Worm (Caenorhabditis elegans) whole organism, L4 larva: ENCODE results near the gene gmeb-3.

Experiments used
- Y75B8A.6 ChIP-seq: fragments of 200-800 bp; sonication (Bioruptor generic); IDR thresholded peaks from 2 replicates; pipeline ENCODE4 v1.3.6; 2022; ENCODE audit warnings: missing genetic modification reagents, missing genetic modification characterization, missing compliant biosample characterization
- aly-2 ChIP-seq: sonication (generic microtip); optimal IDR thresholded peaks from 2 replicates; lab custom pipeline; 2018; ENCODE audit warnings: missing biosample characterization, missing genetic modification characterization
- daf-19 ChIP-seq: fragments of 200-800 bp; sonication (Bioruptor generic); conservative IDR thresholded peaks from 2 replicates; pipeline ENCODE4 v1.3.6; 2022; ENCODE audit warnings: missing genetic modification characterization, missing compliant biosample characterization
- fos-1 ChIP-seq: fragments of 150-350 bp; optimal IDR thresholded peaks from 2 replicates; lab custom pipeline; 2014; ENCODE audit warnings: missing biosample characterization, missing genetic modification characterization
- lin-13 ChIP-seq: fragments of 150-350 bp; optimal IDR thresholded peaks from 2 replicates; lab custom pipeline; 2014; ENCODE audit warnings: missing biosample characterization, missing genetic modification reagents, missing genetic modification characterization
- mdl-1 ChIP-seq, 2 experiments: fragments of 150-350 bp in 1 of 2; sonication (generic microtip) in 1 of 2; optimal IDR thresholded peaks; 2 replicates each; lab custom pipeline; 2014 to 2017; ENCODE audit warnings: missing biosample characterization in 2 of 2, missing genetic modification characterization in 2 of 2
- nhr-237 ChIP-seq: sonication (generic microtip); optimal IDR thresholded peaks from 2 replicates; lab custom pipeline; 2017; ENCODE audit warnings: missing biosample characterization, missing genetic modification characterization
- nhr-41 ChIP-seq: fragments of 200-800 bp; sonication (Bioruptor generic); IDR thresholded peaks from 2 replicates; pipeline ENCODE4 v1.3.6; 2022; ENCODE audit warnings: missing genetic modification reagents, missing genetic modification characterization, missing compliant biosample characterization
- pqm-1 ChIP-seq: sonication (generic microtip); optimal IDR thresholded peaks from 2 replicates; lab custom pipeline; 2017; ENCODE audit warnings: missing biosample characterization, missing genetic modification characterization
- skn-1 ChIP-seq: fragments of 150-350 bp; optimal IDR thresholded peaks from 2 replicates; lab custom pipeline; 2014; ENCODE audit warnings: missing biosample characterization, missing genetic modification characterization
- tra-1 ChIP-seq: fragments of 200-800 bp; sonication (Bioruptor generic); IDR thresholded peaks from 2 replicates; pipeline ENCODE4 v1.3.6; 2022; ENCODE audit warnings: missing genetic modification reagents, missing genetic modification characterization, missing compliant biosample characterization
- unc-62 ChIP-seq, 3 experiments: fragments of 150-350 bp in 1 of 3; sonication (generic microtip); optimal IDR thresholded peaks in 2 of 3; peaks in 1 of 3; 1 replicate in 1 of 3; 2 replicates in 2 of 3; lab custom pipeline; 2014 to 2017; ENCODE audit warnings: missing biosample characterization in 3 of 3, missing genetic modification characterization in 3 of 3, missing genetic modification reagents in 3 of 3, missing genotype in 1 of 3
- zag-1 ChIP-seq: fragments of 150-350 bp; optimal IDR thresholded peaks from 2 replicates; lab custom pipeline; 2014; ENCODE audit warnings: missing biosample characterization, missing genetic modification characterization
- zip-11 ChIP-seq: fragments of 200-800 bp; sonication (Bioruptor generic); IDR thresholded peaks from 2 replicates; pipeline ENCODE4 v1.3.6; 2022; ENCODE audit warnings: missing genetic modification characterization, missing compliant biosample characterization

- no peak for TF ChIP-seq zip-11 (GFP tag; lab: Robert Waterston, UW)
- TF ChIP-seq skn-1 (tag; lab: Kevin White, UChicago): no peak
- no peak for TF ChIP-seq fos-1
- TF ChIP-seq aly-2 (tag; lab: Kevin White, UChicago): no peak
- no peak for TF ChIP-seq zag-1
- TF ChIP-seq pqm-1 (tag; lab: Kevin White, UChicago): no peak
- no peak for TF ChIP-seq Y75B8A.6 (GFP tag; lab: Robert Waterston, UW)
- no peak for TF ChIP-seq mdl-1 (tag; optimal IDR thresholded peaks at IDR 0.05; lab: Kevin White, UChicago)
- TF ChIP-seq lin-13: no peak
- no peak for TF ChIP-seq unc-62 (GFP tag; optimal IDR thresholded peaks at IDR 0.05 in 1 of 2; lab: Kevin White, UChicago)
- TF ChIP-seq unc-62 (tag; optimal IDR thresholded peaks at IDR 0.05; lab: Kevin White, UChicago): no peak
- TF ChIP-seq daf-19 (GFP tag; lab: Robert Waterston, UW): no peak
- TF ChIP-seq tra-1 (GFP tag; lab: Robert Waterston, UW): no peak
- TF ChIP-seq nhr-237 (tag; lab: Kevin White, UChicago): no peak
- no peak for TF ChIP-seq nhr-41 (GFP tag; lab: Robert Waterston, UW)
Measured at ce11 chrIII:3782853-3783252, 14.6 kb downstream of the gmeb-3 start.
